Worm (Caenorhabditis elegans): Measurements from ENCODE around the gene ugt-37.

Gene ugt-37

DNA sequence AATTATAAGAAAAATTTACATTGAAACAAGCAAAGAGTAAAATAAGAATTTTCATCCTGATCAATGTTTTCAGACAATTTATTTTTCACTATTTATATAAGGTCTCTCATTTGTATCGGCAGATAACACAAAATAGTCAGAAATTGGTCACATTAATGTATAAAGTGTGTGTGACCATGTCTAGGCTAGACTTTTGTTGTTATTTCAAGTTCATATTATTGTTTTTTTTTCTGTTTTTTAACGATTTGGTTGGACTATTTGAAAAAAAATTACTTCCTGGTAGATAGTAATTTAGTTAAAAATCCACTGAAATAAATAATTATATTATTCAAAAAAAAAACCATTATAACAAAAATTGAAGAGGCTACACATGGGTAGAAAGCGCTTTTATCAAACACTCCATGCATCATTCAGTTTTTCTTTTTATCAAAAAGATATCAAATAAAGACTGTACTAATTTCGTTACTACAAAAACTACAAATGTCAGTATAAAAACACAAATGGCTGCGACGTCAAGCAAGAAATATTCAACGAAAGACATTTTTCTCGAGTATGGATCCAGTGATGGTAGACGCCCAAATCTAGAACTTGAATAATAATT, at the start of gene ugt-37:
Gene ugt-37 (minus strand): TSS at position 69 of the 601 bp plus-strand sequence.
- TF ChIP-seq him-1 (tag; optimal IDR thresholded peaks at IDR 0.05), result no peak
- no peak for TF ChIP-seq W03F9.2 (tag; optimal IDR thresholded peaks at IDR 0.05)
- TF ChIP-seq dao-5 (tag; optimal IDR thresholded peaks at IDR 0.05), result no peak

DNA sequence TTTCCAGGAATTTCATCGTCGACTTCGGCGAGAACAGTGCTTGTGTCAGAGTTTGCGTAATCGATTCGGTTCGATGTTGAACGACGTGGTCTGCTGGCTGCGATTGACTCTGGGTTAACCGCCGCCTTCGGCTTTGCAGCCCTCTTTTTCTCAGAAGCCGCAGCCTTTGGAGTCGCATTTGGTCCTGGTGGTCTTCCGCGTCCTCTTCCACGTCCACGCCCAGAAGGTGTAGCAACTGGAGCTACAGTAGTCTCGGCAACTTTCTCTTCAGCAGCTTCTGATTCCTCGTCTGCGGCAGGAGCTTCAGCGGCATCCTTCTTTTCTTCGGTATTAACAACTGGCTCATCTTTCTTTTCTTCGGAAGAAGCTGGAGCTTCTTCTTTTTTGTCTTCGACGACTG, 49.7 kb upstream of the ugt-37 start:
- TF ChIP-seq W03F9.2 (tag; optimal IDR thresholded peaks at IDR 0.05) (no peak), dao-5 (tag; optimal IDR thresholded peaks at IDR 0.05) (no peak), him-1 (tag; optimal IDR thresholded peaks at IDR 0.05) (no peak)

ce11 chrV:7193562-7193961, 48.4 kb upstream of the ugt-37 start, which contains the start of gene F09G2.8:
F09G2.8 (minus strand) TSS chrV:7193662.
- TF ChIP-seq dao-5 (tag; optimal IDR thresholded peaks at IDR 0.05) (no peak), him-1 (tag; optimal IDR thresholded peaks at IDR 0.05) (no peak), W03F9.2 (tag; optimal IDR thresholded peaks at IDR 0.05) (no peak)

ce11 chrV:7187295-7187694, 42.2 kb upstream of the ugt-37 start:
- TF ChIP-seq W03F9.2 (tag; optimal IDR thresholded peaks at IDR 0.05) (no peak), dao-5 (tag; optimal IDR thresholded peaks at IDR 0.05) (no peak), him-1 (tag; optimal IDR thresholded peaks at IDR 0.05) (no peak)

DNA sequence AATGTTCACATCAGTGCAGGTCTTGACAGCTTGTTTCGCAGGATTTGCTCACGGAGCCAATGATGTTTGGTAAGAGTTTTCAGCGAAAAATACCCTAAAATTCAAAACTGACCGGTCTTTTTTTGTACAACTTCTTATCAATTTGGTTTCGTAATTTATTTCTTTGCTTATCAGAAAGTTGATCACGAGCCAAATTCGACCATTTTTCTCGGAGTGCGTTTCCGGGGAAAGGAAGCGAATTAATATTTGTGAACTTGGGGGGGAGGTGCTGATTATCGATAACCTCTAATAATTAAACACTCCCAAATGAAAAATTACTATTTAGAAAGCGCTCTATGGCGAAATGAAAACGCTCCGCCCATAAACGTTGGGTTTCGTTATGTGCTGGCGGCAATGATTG, 41.5 kb upstream of the ugt-37 start:
- TF ChIP-seq W03F9.2 (tag; optimal IDR thresholded peaks at IDR 0.05), result no peak
- no peak for TF ChIP-seq him-1 (tag; optimal IDR thresholded peaks at IDR 0.05)
- no peak for TF ChIP-seq dao-5 (tag; optimal IDR thresholded peaks at IDR 0.05)

- TF ChIP-seq dao-5 (tag; optimal IDR thresholded peaks at IDR 0.05), result no peak
- no peak for TF ChIP-seq W03F9.2 (tag; optimal IDR thresholded peaks at IDR 0.05)
- TF ChIP-seq him-1 (tag; optimal IDR thresholded peaks at IDR 0.05), result no peak
These were observed 39.4 kb upstream of the ugt-37 start, which contains the start of gene pitr-5 for ce11 chrV:7184549-7184948. pitr-5 (plus strand) TSS chrV:7184849.

DNA sequence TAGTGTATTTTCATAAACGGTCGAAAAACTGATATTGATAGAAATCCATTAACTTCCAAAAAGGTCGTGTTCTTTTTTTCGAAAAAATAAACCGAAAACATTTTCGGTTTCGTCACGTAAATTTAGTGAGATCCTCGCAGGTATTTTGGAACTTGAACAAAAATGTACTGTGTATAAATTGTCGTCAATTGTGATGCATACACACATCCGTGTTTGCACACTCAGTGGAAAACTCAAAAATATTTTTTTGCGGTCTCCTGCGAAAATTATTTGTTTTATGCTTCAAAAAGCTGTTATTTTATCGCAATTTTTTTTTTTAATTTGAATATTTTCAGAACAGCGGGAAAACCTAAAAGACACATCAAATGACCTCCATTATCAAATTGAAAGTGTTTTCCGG, 33.7 kb upstream of the ugt-37 start, which contains the start of gene cpsf-2:
Gene cpsf-2 (plus strand): TSS at position 330 of the 400 bp plus-strand sequence.
- TF ChIP-seq him-1 (tag; optimal IDR thresholded peaks at IDR 0.05) (no peak), W03F9.2 (tag; optimal IDR thresholded peaks at IDR 0.05) (no peak), dao-5 (tag; optimal IDR thresholded peaks at IDR 0.05) (no peak)

DNA sequence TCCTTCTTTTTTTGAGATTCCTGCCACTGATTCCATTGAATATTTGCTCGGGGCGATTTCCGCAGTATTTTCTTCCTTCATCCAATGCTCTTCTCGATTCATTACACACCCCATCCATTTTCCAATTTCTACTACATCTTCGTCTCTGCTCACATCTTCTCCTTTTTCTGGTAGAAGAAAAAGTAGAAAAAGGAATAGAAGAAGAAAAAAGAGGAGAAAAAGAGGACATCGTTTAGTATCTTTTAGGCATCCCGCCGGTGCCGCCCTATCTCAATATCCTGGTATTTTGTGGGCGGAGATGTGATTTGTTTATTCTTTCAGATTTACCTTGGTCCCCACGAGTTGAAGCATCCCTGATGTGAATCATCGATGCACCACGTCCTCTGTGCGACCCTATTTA, 30.1 kb upstream of the ugt-37 start, which contains the start of gene lgc-39:
Gene lgc-39 (plus strand): TSS at position 301 of the 400 bp plus-strand sequence.
- TF ChIP-seq W03F9.2 (tag; optimal IDR thresholded peaks at IDR 0.05), result no peak
- no peak for TF ChIP-seq him-1 (tag; optimal IDR thresholded peaks at IDR 0.05)
- TF ChIP-seq dao-5 (tag; optimal IDR thresholded peaks at IDR 0.05), result no peak

DNA sequence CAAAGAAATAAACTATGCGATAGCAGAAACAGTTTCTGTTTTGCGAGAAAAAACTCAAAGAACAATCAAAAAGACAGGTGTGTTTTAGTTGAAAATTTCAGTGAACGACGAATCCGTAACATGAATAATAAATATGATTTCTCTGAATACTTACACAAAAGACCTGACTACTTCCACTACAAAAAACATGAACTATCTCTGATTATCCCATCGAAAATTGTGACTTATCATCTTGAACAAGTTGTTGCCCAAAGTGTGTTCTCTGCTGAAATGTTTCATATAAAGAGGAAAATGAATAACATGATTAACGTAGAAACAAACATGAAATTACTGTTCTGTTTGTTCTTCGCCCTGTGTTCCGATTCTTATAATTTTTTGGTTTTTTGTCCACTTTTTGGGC, 21.6 kb upstream of the ugt-37 start, which contains the start of gene ugt-36:
Gene ugt-36 (plus strand): TSS at position 301 of the 400 bp plus-strand sequence.
- TF ChIP-seq dao-5 (tag; optimal IDR thresholded peaks at IDR 0.05) (no peak), W03F9.2 (tag; optimal IDR thresholded peaks at IDR 0.05) (no peak), him-1 (tag; optimal IDR thresholded peaks at IDR 0.05) (no peak)

ce11 chrV:7164210-7164609, 19.1 kb upstream of the ugt-37 start, which contains the start of gene srh-83:
srh-83 (plus strand) TSS chrV:7164510.
- TF ChIP-seq dao-5 (tag; optimal IDR thresholded peaks at IDR 0.05), result no peak
- TF ChIP-seq W03F9.2 (tag; optimal IDR thresholded peaks at IDR 0.05), result no peak
- TF ChIP-seq him-1 (tag; optimal IDR thresholded peaks at IDR 0.05), result no peak

DNA sequence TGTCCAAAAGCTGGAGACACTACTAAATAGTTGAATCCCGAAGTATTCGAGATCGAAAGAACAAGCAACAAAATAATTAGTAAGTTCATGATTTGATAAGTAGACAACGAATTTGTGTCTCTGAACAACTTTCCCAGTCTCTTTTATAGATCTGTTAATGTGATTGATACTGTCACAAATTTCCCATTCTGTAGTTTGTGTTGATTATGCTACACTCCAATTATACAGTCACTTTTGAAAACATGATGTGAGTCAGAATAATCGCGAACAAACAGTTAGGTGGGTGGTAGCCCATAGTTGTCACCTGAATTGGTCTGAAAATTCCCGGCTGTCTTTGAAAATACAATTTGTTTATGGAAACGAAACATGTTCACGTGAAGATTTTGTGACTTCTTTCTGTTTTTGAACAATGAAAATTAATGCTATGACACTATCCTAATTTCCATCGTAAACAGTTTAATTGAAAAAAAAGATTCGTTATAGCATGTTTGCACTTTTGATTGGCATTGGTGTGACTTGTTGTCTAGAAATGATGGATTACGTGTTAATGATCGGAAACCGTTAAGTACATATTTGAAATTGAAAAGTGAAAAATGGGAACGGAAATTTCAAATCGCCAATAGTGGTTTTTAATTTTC, 18.5 kb upstream of the ugt-37 start, which contains the start of gene ugt-41:
Gene ugt-41 (minus strand): TSS at position 119 of the 638 bp plus-strand sequence.
- TF ChIP-seq him-1 (tag; optimal IDR thresholded peaks at IDR 0.05) (no peak), dao-5 (tag; optimal IDR thresholded peaks at IDR 0.05) (no peak), W03F9.2 (tag; optimal IDR thresholded peaks at IDR 0.05) (no peak)

DNA sequence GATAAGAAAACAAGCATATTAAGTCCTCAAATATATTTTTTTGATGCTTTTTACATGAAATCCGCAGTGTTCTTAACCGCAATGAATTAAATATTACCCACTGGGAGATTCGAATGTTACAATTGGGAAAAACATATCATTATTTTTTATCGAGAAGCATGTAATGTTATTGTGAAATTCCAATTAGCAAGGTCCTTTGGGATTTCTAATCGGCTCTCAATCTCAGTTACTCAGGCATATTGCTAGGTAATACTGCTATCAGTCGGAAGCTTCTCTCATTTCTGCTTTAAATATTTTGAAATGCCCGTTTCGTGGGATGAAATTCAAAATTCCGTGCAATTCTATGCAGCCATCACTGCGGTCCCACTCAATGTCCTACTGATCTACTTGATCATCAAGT, 14.3 kb upstream of the ugt-37 start, which contains the start of gene str-204:
Gene str-204 (plus strand): TSS at position 301 of the 400 bp plus-strand sequence.
- no peak for TF ChIP-seq W03F9.2 (tag; optimal IDR thresholded peaks at IDR 0.05)
- no peak for TF ChIP-seq dao-5 (tag; optimal IDR thresholded peaks at IDR 0.05)
- TF ChIP-seq him-1 (tag; optimal IDR thresholded peaks at IDR 0.05), result no peak

DNA sequence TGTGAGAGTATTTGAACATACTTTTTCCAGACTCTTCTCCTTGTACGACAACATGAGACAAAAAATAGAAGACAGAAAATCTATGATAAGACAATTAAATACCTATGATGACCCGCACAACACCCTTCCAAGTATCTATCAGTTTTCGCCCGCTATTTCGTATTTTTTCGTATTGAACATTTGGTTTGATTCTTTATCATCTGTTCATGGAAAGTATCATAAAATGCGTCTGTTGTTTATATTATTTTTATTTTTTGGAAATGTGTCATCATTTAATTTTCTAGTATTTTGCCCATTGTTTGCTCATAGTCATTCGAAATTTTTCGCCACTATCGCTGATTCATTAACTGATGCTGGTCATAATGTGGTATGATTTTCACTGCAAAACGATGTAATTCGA, 12.0 kb upstream of the ugt-37 start, which contains the start of gene ugt-39:
Gene ugt-39 (plus strand): TSS at position 54 of the 400 bp plus-strand sequence.
- no peak for TF ChIP-seq W03F9.2 (tag; optimal IDR thresholded peaks at IDR 0.05)
- no peak for TF ChIP-seq him-1 (tag; optimal IDR thresholded peaks at IDR 0.05)
- TF ChIP-seq dao-5 (tag; optimal IDR thresholded peaks at IDR 0.05), result no peak

ce11 chrV:7156079-7156478, 11.0 kb upstream of the ugt-37 start, which contains the start of gene F10D2.10:
F10D2.10 (minus strand) TSS chrV:7156179.
- TF ChIP-seq W03F9.2 (tag; optimal IDR thresholded peaks at IDR 0.05) (no peak), him-1 (tag; optimal IDR thresholded peaks at IDR 0.05) (no peak), dao-5 (tag; optimal IDR thresholded peaks at IDR 0.05) (no peak)
